Worm (Caenorhabditis elegans): ENCODE data around the gene ceh-20.
"Not testable (repeated sequence)": the region's sequence is repeated elsewhere in the genome, so short reads cannot be mapped to it uniquely, and the experiment has no call there.

- TF ChIP-seq tbx-2, nhr-237, skn-1 (tag; optimal IDR thresholded peaks at IDR 0.05): not testable (repeated sequence)
These were observed 2.4 kb downstream of the ceh-20 start, which contains the start of gene F31E3.6 for ce11 chrIII:6981989-6982553.
